Worm (Caenorhabditis elegans): ENCODE data around the gene rom-2.

rom-2 gene

DNA sequence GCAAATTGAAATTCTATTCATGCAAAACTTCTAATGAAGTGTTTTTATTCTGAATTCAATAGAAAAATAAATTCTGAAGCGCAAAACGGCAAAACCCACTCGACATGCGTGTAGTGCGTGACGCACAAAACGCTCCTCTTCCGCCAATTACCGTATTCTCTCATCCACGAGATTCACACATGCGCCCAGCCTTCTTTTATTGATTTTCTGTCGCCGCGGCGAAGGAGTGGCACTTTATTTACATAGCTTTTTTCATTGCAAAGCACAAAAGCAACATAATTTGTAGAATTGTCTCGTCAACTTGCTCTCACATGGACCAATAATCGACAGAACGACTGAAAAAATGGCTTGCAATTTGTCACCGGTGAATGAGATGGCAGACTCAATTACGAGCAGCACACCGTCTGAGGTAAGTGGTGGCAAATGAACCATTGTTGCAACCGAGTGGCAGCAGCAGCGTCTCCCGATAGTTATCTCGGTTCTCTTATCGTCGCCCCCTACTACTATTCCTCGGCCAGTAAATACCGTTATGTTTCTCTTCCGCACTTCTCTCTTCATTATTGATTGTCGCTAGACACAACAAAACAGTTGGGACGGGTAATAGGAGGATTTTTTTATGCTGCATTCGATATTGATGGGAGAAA lies 49.3 kb downstream of the rom-2 start, which contains the start of gene unc-16 (continued):
- TF ChIP-seq ceh-100 (GFP tag; IDR thresholded peaks at IDR 0.05) (peak; percentile 51), K12H6.12 (tag; optimal IDR thresholded peaks at IDR 0.05) (peak; percentile 72), snpc-4 (GFP tag; optimal IDR thresholded peaks at IDR 0.05) (no peak), snpc-4 (tag; optimal IDR thresholded peaks at IDR 0.05) (peak in 3 of 4 experiments; percentile 32 to 55 (median 52)), hmg-1.2 (GFP tag; IDR thresholded peaks at IDR 0.05) (peak; percentile 33; the same call in 1 of the 2 replicates), F23B12.7 (tag; optimal IDR thresholded peaks at IDR 0.05; ENCODE audit: insufficient read depth) (no peak), mes-4 (tag; optimal IDR thresholded peaks at IDR 0.05) (no peak), chd-7 (tag; optimal IDR thresholded peaks at IDR 0.05) (no peak), mxl-1 (tag; optimal IDR thresholded peaks at IDR 0.05) (no peak), rpc-1 (optimal IDR thresholded peaks at IDR 0.05) (peak; percentile 13), rpc-1 (tag; optimal IDR thresholded peaks at IDR 0.05) (no peak), Y67H2A.10 (GFP tag; conservative IDR thresholded peaks at IDR 0.05) (peak; percentile 64; the same call in 1 of the 2 replicates), zfh-2 (GFP tag; conservative IDR thresholded peaks at IDR 0.05) (peak; percentile 63; the same call in 1 of the 2 replicates), fkh-3 (tag; optimal IDR thresholded peaks at IDR 0.05) (no peak), ztf-3 (GFP tag; optimal IDR thresholded peaks at IDR 0.05) (no peak), tbp1 (GFP tag; optimal IDR thresholded peaks at IDR 0.05) (peak; percentile 42), C17E4.6 (GFP tag; IDR thresholded peaks at IDR 0.05) (0 out of 2 replicates have a peak, but pooled peaks have one; percentile 36), aptf-2 (GFP tag; conservative IDR thresholded peaks at IDR 0.05) (no peak), Y95B8A.8 (GFP tag; IDR thresholded peaks at IDR 0.05) (no peak), lin-35 (GFP tag; optimal IDR thresholded peaks at IDR 0.05) (peak in 1 of 3 experiments; percentile 82), xnd-1 (tag; optimal IDR thresholded peaks at IDR 0.05) (no peak), attf-3 (GFP tag; conservative IDR thresholded peaks at IDR 0.05) (peak; percentile 59), efl-1 (GFP tag; optimal IDR thresholded peaks at IDR 0.05) (peak; percentile 19)

DNA sequence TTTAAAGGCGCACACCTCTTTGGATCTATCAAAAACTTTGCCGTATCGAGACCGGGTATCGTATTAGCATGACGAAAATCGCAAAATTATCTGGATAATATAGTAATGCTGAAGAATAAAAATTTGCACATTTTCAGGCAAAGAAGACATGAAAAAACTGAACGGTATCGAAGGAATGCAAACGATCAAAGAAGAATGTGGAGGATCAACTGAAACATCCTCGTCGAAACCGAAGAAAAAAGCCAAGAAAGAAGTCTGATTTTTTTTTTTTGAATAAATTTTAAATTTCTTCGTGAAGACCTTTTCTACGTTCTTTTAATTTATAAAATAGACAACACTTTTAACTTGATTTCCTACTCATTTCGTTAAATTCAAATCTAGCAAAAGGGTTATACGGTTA lies 50.6 kb downstream of the rom-2 start, which contains the start of gene ZK1098.12:
Gene ZK1098.12, plus strand, starts transcription at position 301 of the 400 bp plus-strand sequence.
- TF ChIP-seq hlh-26 (GFP tag; conservative IDR thresholded peaks at IDR 0.05), result no peak
- TF ChIP-seq ztf-6 (GFP tag; IDR thresholded peaks at IDR 0.05), result no peak
- no peak for TF ChIP-seq Y56A3A.18 (GFP tag; IDR thresholded peaks at IDR 0.05)
- TF ChIP-seq akir-1 (GFP tag; optimal IDR thresholded peaks at IDR 0.05), result no peak
- no peak for TF ChIP-seq mcd-1 (GFP tag; IDR thresholded peaks at IDR 0.05)
- no peak for TF ChIP-seq B0035.1 (tag; optimal IDR thresholded peaks at IDR 0.05)
- TF ChIP-seq ceh-100 (GFP tag; IDR thresholded peaks at IDR 0.05), result no peak
- no peak for TF ChIP-seq ztf-18 (tag; optimal IDR thresholded peaks at IDR 0.05)
- no peak for TF ChIP-seq Y79H2A.3 (GFP tag; conservative IDR thresholded peaks at IDR 0.05)
- TF ChIP-seq die-1 (tag; optimal IDR thresholded peaks at IDR 0.05), result no peak
- TF ChIP-seq tlf-1 (GFP tag; optimal IDR thresholded peaks at IDR 0.05), result no peak

DNA sequence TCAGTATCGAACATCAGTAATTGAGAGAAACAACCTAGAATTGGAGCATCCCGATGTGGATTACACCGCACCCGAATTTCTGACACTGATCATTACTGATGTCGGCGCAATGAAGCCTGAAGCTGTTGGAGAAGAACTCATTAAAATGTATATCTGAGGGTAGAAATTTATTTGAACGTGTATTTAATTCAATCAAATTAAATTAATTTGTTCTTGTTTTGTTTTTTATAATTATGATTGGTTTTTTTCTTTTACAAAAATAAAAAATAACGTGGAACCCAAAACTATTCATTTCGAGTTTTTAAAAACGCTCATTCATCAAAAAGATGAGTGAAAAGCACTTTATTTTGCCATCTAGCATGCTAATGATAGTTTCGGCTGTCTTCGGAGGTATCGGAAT lies 51.3 kb downstream of the rom-2 start, which contains the start of gene ZK1098.9:
Gene ZK1098.9, plus strand, starts transcription at position 301 of the 400 bp plus-strand sequence.
- TF ChIP-seq dox-1 (GFP tag; IDR thresholded peaks at IDR 0.05) (no peak), nfya-1 (tag; optimal IDR thresholded peaks at IDR 0.05; ENCODE audit: borderline replicate concordance, insufficient read depth) (no peak), ztf-22 (GFP tag; optimal IDR thresholded peaks at IDR 0.05) (no peak), Y67H2A.10 (GFP tag; conservative IDR thresholded peaks at IDR 0.05) (no peak), bed-2 (GFP tag; IDR thresholded peaks at IDR 0.05) (no peak), ceh-79 (tag; optimal IDR thresholded peaks at IDR 0.05) (no peak), egl-18 (GFP tag; IDR thresholded peaks at IDR 0.05) (no peak), aptf-2 (GFP tag; conservative IDR thresholded peaks at IDR 0.05) (no peak), chd-7 (tag; optimal IDR thresholded peaks at IDR 0.05) (no peak), cebp-2 (GFP tag; IDR thresholded peaks at IDR 0.05) (no peak), nhr-27 (tag; optimal IDR thresholded peaks at IDR 0.05) (no peak), fkh-3 (tag; optimal IDR thresholded peaks at IDR 0.05) (no peak), madf-8 (GFP tag; conservative IDR thresholded peaks at IDR 0.05) (no peak), pha-4 (tag; optimal IDR thresholded peaks at IDR 0.05) (no peak), snpc-3.4 (tag; optimal IDR thresholded peaks at IDR 0.05) (no peak), mes-4 (tag; optimal IDR thresholded peaks at IDR 0.05) (no peak)

Data from whole organism, young adult.